Worm (Caenorhabditis elegans) whole organism, late embryonic: ENCODE measurements around the gene ZK354.3.
"Not testable (repeated sequence)": the region's sequence is repeated elsewhere in the genome, so short reads cannot be mapped to it uniquely, and the experiment has no call there.

Experiments
- F13H6.1 ChIP-seq: sonication (generic microtip); optimal IDR thresholded peaks from 2 replicates; lab custom pipeline; 2016; ENCODE audit warnings: missing genetic modification characterization, missing compliant biosample characterization
- K09A11.1 ChIP-seq: sonication (generic microtip); optimal IDR thresholded peaks from 2 replicates; lab custom pipeline; 2017; ENCODE audit warnings: antibody characterized with exemption, mild to moderate bottlenecking, missing genetic modification characterization, missing compliant biosample characterization; ENCODE audit not compliant: insufficient read depth
- Y22D7AL.16 ChIP-seq: sonication (generic microtip); optimal IDR thresholded peaks from 2 replicates; lab custom pipeline; 2016; ENCODE audit warnings: missing genetic modification characterization, missing compliant biosample characterization
- ahr-1 ChIP-seq: sonication (generic microtip); optimal IDR thresholded peaks from 2 replicates; lab custom pipeline; 2016; ENCODE audit warnings: missing genetic modification characterization, missing compliant biosample characterization
- ceh-18 ChIP-seq: sonication (generic microtip); optimal IDR thresholded peaks from 2 replicates; lab custom pipeline; 2016; ENCODE audit warnings: missing genetic modification characterization, missing compliant biosample characterization
- ceh-19 ChIP-seq: fragments of 200-800 bp; sonication (Bioruptor generic); optimal IDR thresholded peaks from 2 replicates; lab custom pipeline; 2018; ENCODE audit warnings: mild to moderate bottlenecking, missing genetic modification characterization, missing compliant biosample characterization
- ceh-2 ChIP-seq: sonication (generic microtip); optimal IDR thresholded peaks from 2 replicates; lab custom pipeline; 2016; ENCODE audit warnings: missing genotype, missing genetic modification characterization, missing compliant biosample characterization
- ceh-31 ChIP-seq: sonication (generic microtip); optimal IDR thresholded peaks from 2 replicates; lab custom pipeline; 2016; ENCODE audit warnings: missing genetic modification characterization, missing compliant biosample characterization
- ceh-45 ChIP-seq: fragments of 200-800 bp; sonication (Bioruptor generic); IDR thresholded peaks from 2 replicates; pipeline ENCODE4 v1.3.6; 2022; ENCODE audit warnings: missing genetic modification reagents, missing genetic modification characterization, missing compliant biosample characterization
- ceh-48 ChIP-seq: sonication (generic microtip); optimal IDR thresholded peaks from 2 replicates; lab custom pipeline; 2016; ENCODE audit warnings: missing genetic modification characterization, inconsistent platforms, missing compliant biosample characterization
- che-1 ChIP-seq: sonication (generic microtip); optimal IDR thresholded peaks from 2 replicates; lab custom pipeline; 2016; ENCODE audit warnings: mild to moderate bottlenecking, missing genetic modification characterization, missing compliant biosample characterization
- elt-4 ChIP-seq: sonication (generic microtip); optimal IDR thresholded peaks from 2 replicates; lab custom pipeline; 2016; ENCODE audit warnings: missing genetic modification characterization, missing compliant biosample characterization
- ets-4 ChIP-seq: sonication (generic microtip); optimal IDR thresholded peaks from 2 replicates; lab custom pipeline; 2016; ENCODE audit warnings: missing genetic modification characterization, missing compliant biosample characterization
- eyg-1 ChIP-seq: sonication (generic microtip); optimal IDR thresholded peaks from 2 replicates; lab custom pipeline; 2016; ENCODE audit warnings: missing genotype, missing genetic modification characterization, missing compliant biosample characterization
- fkh-6 ChIP-seq: sonication (generic microtip); optimal IDR thresholded peaks from 2 replicates; lab custom pipeline; 2016; ENCODE audit warnings: missing genetic modification characterization, missing compliant biosample characterization
- gmeb-2 ChIP-seq: sonication (generic microtip); optimal IDR thresholded peaks from 2 replicates; lab custom pipeline; 2016; ENCODE audit warnings: missing genetic modification characterization, inconsistent platforms, missing compliant biosample characterization
- hlh-6 ChIP-seq: sonication (generic microtip); optimal IDR thresholded peaks from 2 replicates; lab custom pipeline; 2016; ENCODE audit warnings: missing genotype, missing genetic modification characterization, missing compliant biosample characterization
- lim-6 ChIP-seq: sonication (generic microtip); optimal IDR thresholded peaks from 2 replicates; lab custom pipeline; 2016; ENCODE audit warnings: missing genetic modification characterization, missing compliant biosample characterization
- mec-3 ChIP-seq: sonication (generic microtip); optimal IDR thresholded peaks from 2 replicates; lab custom pipeline; 2016; ENCODE audit warnings: borderline replicate concordance, missing genetic modification characterization, missing compliant biosample characterization
- npax-4 ChIP-seq: sonication (generic microtip); optimal IDR thresholded peaks from 2 replicates; lab custom pipeline; 2016; ENCODE audit warnings: missing genetic modification characterization, missing compliant biosample characterization
- pat-9 ChIP-seq: fragments of 200-800 bp; sonication (Bioruptor generic); optimal IDR thresholded peaks from 2 replicates; lab custom pipeline; 2018; ENCODE audit warnings: mild to moderate bottlenecking, missing genetic modification characterization, moderate library complexity, missing compliant biosample characterization
- pax-1 ChIP-seq: fragments of 150-350 bp; optimal IDR thresholded peaks from 2 replicates; lab custom pipeline; 2014; ENCODE audit warnings: missing biosample characterization, missing genetic modification characterization
- pha-2 ChIP-seq: sonication (generic microtip); optimal IDR thresholded peaks from 2 replicates; lab custom pipeline; 2017; ENCODE audit warnings: mild to moderate bottlenecking, missing genetic modification characterization, missing compliant biosample characterization
- pha-4 ChIP-seq: fragments of 150-350 bp; optimal IDR thresholded peaks from 2 replicates; lab custom pipeline; 2018; ENCODE audit warnings: missing biosample characterization, missing genetic modification reagents, missing genetic modification characterization
- pqm-1 ChIP-seq: sonication (generic microtip); optimal IDR thresholded peaks from 2 replicates; lab custom pipeline; 2016; ENCODE audit warnings: missing genetic modification characterization, missing compliant biosample characterization
- rnt-1 ChIP-seq: sonication (generic microtip); optimal IDR thresholded peaks from 2 replicates; lab custom pipeline; 2016; ENCODE audit warnings: missing genetic modification characterization, missing compliant biosample characterization
- sox-2 ChIP-seq: fragments of 200-800 bp; sonication (Bioruptor generic); IDR thresholded peaks from 2 replicates; pipeline ENCODE4 v1.3.6; 2022; ENCODE audit warnings: missing genetic modification reagents, missing genetic modification characterization, missing compliant biosample characterization
- syd-9 ChIP-seq: sonication (generic microtip); optimal IDR thresholded peaks from 2 replicates; lab custom pipeline; 2016; ENCODE audit warnings: mild to moderate bottlenecking, missing genetic modification characterization, moderate library complexity, missing compliant biosample characterization
- tbx-7 ChIP-seq: sonication (generic microtip); optimal IDR thresholded peaks from 2 replicates; lab custom pipeline; 2016; ENCODE audit warnings: missing genotype, missing genetic modification characterization, missing compliant biosample characterization
- ttx-3 ChIP-seq: sonication (generic microtip); optimal IDR thresholded peaks from 2 replicates; lab custom pipeline; 2016; ENCODE audit warnings: missing genetic modification reagents, missing genetic modification characterization, missing compliant biosample characterization
- unc-55 ChIP-seq: sonication (generic microtip); optimal IDR thresholded peaks from 2 replicates; lab custom pipeline; 2017; ENCODE audit warnings: missing biosample characterization, missing genetic modification reagents, missing genetic modification characterization
- unc-86 ChIP-seq: sonication (generic microtip); optimal IDR thresholded peaks from 2 replicates; lab custom pipeline; 2016; ENCODE audit warnings: missing genetic modification characterization, missing compliant biosample characterization
- zip-5 ChIP-seq: sonication (generic microtip); optimal IDR thresholded peaks from 2 replicates; lab custom pipeline; 2016; ENCODE audit warnings: missing genetic modification characterization, missing compliant biosample characterization
- ztf-16 ChIP-seq: sonication (generic microtip); optimal IDR thresholded peaks from 2 replicates; lab custom pipeline; 2017; ENCODE audit warnings: missing genetic modification characterization, missing compliant biosample characterization

Gene ZK354.3

ce11 chrIV:5313011-5313410 is 3.2 kb downstream of the ZK354.3 start, which contains the start of the genes msp-59 and ZK354.2:
Gene msp-59 (minus strand): TSS chrIV:5313111.
Gene ZK354.2 (plus strand): TSS chrIV:5313405.
- not testable (repeated sequence) for TF ChIP-seq gmeb-2 (tag; lab: Kevin White, UChicago); ttx-3 (tag; lab: Kevin White, UChicago); lim-6

ce11 chrIV:5316223-5316622 is 6.4 kb downstream of the ZK354.3 start, which contains the start of gene msp-65:
Gene msp-65 (plus strand): TSS chrIV:5316523.
- TF ChIP-seq eyg-1, ceh-31, ztf-16 (tag; lab: Kevin White, UChicago): not testable (repeated sequence)

- no peak for TF ChIP-seq pha-4 (tag; lab: Kevin White, UChicago)
- TF ChIP-seq ahr-1 (tag; lab: Kevin White, UChicago) = no peak
- TF ChIP-seq ceh-45 (GFP tag; lab: Robert Waterston, UW) = no peak
- TF ChIP-seq che-1 (tag; lab: Kevin White, UChicago) = no peak
- no peak for TF ChIP-seq ceh-18 (tag; lab: Kevin White, UChicago)
- no peak for TF ChIP-seq sox-2 (GFP tag; lab: Robert Waterston, UW)
- no peak for TF ChIP-seq ceh-19 (GFP tag; lab: Kevin White, UChicago)
- TF ChIP-seq ets-4 = no peak
- TF ChIP-seq zip-5 (tag; lab: Kevin White, UChicago) = no peak
- TF ChIP-seq elt-4 = no peak
- no peak for TF ChIP-seq tbx-7
- no peak for TF ChIP-seq pat-9 (tag; lab: Kevin White, UChicago)
- no peak for TF ChIP-seq unc-86 (tag; lab: Kevin White, UChicago)
Observed at ce11 chrIV:5317106-5317505, 7.3 kb downstream of the ZK354.3 start.

ce11 chrIV:5318835-5319303 is 9.0 kb downstream of the ZK354.3 start, which contains the start of gene slc-46A:
Gene slc-46A (plus strand): TSS chrIV:5319253.
- TF ChIP-seq F13H6.1 (tag; lab: Kevin White, UChicago) (no peak), hlh-6 (tag; lab: Kevin White, UChicago) (no peak), ttx-3 (tag; lab: Kevin White, UChicago) (no peak)

- no peak for TF ChIP-seq fkh-6
- TF ChIP-seq pat-9 (tag; lab: Kevin White, UChicago) = no peak
- TF ChIP-seq ceh-48 = no peak
- no peak for TF ChIP-seq mec-3 (tag; lab: Kevin White, UChicago)
- TF ChIP-seq npax-4 (tag; lab: Kevin White, UChicago) = no peak
Observed at ce11 chrIV:5326144-5326543, 16.3 kb downstream of the ZK354.3 start, which contains the start of gene Y4C6B.4. Gene Y4C6B.4 (plus strand): TSS chrIV:5326444.

- TF ChIP-seq tbx-7 (no peak), ceh-2 (no peak), unc-55 (GFP tag; lab: Kevin White, UChicago) (no peak), lim-6 (no peak), ttx-3 (tag; lab: Kevin White, UChicago) (no peak), eyg-1 (tag; lab: Kevin White, UChicago) (no peak), ceh-48 (no peak), fkh-6 (no peak), Y22D7AL.16 (tag; lab: Kevin White, UChicago) (no peak), pha-2 (tag; lab: Kevin White, UChicago) (no peak), unc-86 (tag; lab: Kevin White, UChicago) (no peak), ceh-45 (GFP tag; lab: Robert Waterston, UW) (no peak), pax-1 (tag; lab: Kevin White, UChicago) (no peak), K09A11.1 (tag; lab: Kevin White, UChicago) (no peak), syd-9 (tag; lab: Kevin White, UChicago) (no peak), rnt-1 (tag; lab: Kevin White, UChicago) (no peak), pqm-1 (tag; lab: Kevin White, UChicago) (no peak)
Observed at ce11 chrIV:5332178-5332577, 22.3 kb downstream of the ZK354.3 start, which contains the start of gene Y4C6B.3. Gene Y4C6B.3 (plus strand): TSS chrIV:5332478.
